Worm (Caenorhabditis elegans) whole organism, mixed stage, embryonic: ENCODE data around the gene magu-4.

Experiments
- drap-1 ChIP-seq: fragments of 200-800 bp; sonication (Bioruptor generic); optimal IDR thresholded peaks from 3 replicates; lab custom pipeline; 2018; ENCODE audit warnings: mild to moderate bottlenecking, missing genetic modification characterization, missing compliant biosample characterization
- flh-1 ChIP-seq: fragments of 200-800 bp; sonication (Bioruptor generic); optimal IDR thresholded peaks from 2 replicates; lab custom pipeline; 2018; ENCODE audit warnings: mild to moderate bottlenecking, missing genetic modification characterization, moderate library complexity, missing compliant biosample characterization

ce11 chrIV:10051088-10051487 is 41.5 kb downstream of the magu-4 start, which contains the start of gene T04B2.8:
- TF ChIP-seq drap-1 (no peak), flh-1 (GFP tag; lab: Kevin White, UChicago) (no peak)
